Worm (Caenorhabditis elegans): Measurements from ENCODE around the gene W05B10.3.

- no peak for TF ChIP-seq lin-38 (GFP tag; IDR thresholded peaks at IDR 0.05)
- no peak for TF ChIP-seq ceh-62 (tag; optimal IDR thresholded peaks at IDR 0.05)
- TF ChIP-seq nhr-77 (tag; optimal IDR thresholded peaks at IDR 0.05) = no peak
- peak; percentile 70 for TF ChIP-seq hlh-30 (tag; optimal IDR thresholded peaks at IDR 0.05; ENCODE audit: insufficient read depth)
- TF ChIP-seq pha-4 (GFP tag; IDR thresholded peaks at IDR 0.05) = no peak
- no peak for TF ChIP-seq pha-4 (tag; optimal IDR thresholded peaks at IDR 0.05)
- peak; percentile 83 for TF ChIP-seq pqm-1 (tag; optimal IDR thresholded peaks at IDR 0.05)
- TF ChIP-seq nhr-102 (tag; optimal IDR thresholded peaks at IDR 0.05) = no peak
- TF ChIP-seq aly-2 (tag; optimal IDR thresholded peaks at IDR 0.05) = no peak
- no peak for TF ChIP-seq mdt-29 (GFP tag; IDR thresholded peaks at IDR 0.05)
- no peak for TF ChIP-seq Y48G9A.11 (GFP tag; IDR thresholded peaks at IDR 0.05)
- no peak for TF ChIP-seq ztf-11 (tag; optimal IDR thresholded peaks at IDR 0.05)
- TF ChIP-seq dmd-6 (GFP tag; IDR thresholded peaks at IDR 0.05) = peak; percentile 50
- TF ChIP-seq gei-8 (GFP tag; optimal IDR thresholded peaks at IDR 0.05) = no peak
- no peak for TF ChIP-seq Y75B8A.6 (GFP tag; IDR thresholded peaks at IDR 0.05)
These were observed 23.6 kb downstream of the W05B10.3 start for ce11 chrV:12637764-12638502.
